Fruit fly (Drosophila melanogaster): ENCODE results near the gene mRpL23.
A peak's percentile ranks its signal among the peaks of the same experiment; 100 is the strongest.

Gene mRpL23

DNA sequence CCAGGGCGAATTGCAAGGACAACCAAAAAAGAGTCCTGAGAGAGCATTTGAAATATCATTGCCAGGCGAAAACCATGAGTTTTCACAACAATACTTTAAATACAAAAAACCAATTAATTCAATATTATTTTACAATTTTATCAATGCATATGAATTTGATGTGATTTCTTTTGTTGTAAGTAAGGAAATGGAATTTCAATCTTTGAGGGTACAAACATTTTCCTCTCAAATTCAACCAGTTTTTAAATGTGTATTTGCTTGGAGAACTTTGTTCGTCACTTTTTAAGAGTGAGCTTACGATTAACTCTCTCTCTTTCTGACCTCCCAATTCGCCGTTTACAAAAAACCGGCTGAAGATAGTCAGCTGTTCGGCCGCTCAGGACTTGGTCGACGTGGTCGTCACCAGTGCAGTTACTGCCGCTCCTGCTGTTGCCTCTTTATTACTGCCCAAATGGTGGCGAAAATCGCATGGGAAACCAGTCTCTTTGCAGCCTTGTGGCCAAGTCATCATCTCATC is 38.1 kb upstream of the mRpL23 start (continued):
- TF ChIP-seq ttk (GFP tag; IDR thresholded peaks at IDR 0.05) (0 out of 2 replicates have a peak, but pooled peaks have one; percentile 18), CG7745 (tag; optimal IDR thresholded peaks at IDR 0.05) (no peak), gcm (GFP tag; optimal IDR thresholded peaks at IDR 0.05) (no peak), CG32767 (GFP tag; IDR thresholded peaks at IDR 0.05) (no peak), sug (tag; optimal IDR thresholded peaks at IDR 0.05) (peak; percentile 48), CG11695 (GFP tag; IDR thresholded peaks at IDR 0.05) (peak; percentile 57; the same call in 2 of the 3 replicates), Max (GFP tag; optimal IDR thresholded peaks at IDR 0.05) (no peak), lilli (GFP tag; optimal IDR thresholded peaks at IDR 0.05) (peak; percentile 41), mld (GFP tag; IDR thresholded peaks at IDR 0.05; ENCODE audit: partially characterized antibody) (no peak), sd (tag; optimal IDR thresholded peaks at IDR 0.05) (no peak), tll (GFP tag; optimal IDR thresholded peaks at IDR 0.05) (no peak), Fer1 (GFP tag; optimal IDR thresholded peaks at IDR 0.05) (peak; percentile 77), chinmo (GFP tag; IDR thresholded peaks at IDR 0.05; ENCODE audit: partially characterized antibody) (no peak), Doc3 (GFP tag; IDR thresholded peaks at IDR 0.05; ENCODE audit: partially characterized antibody) (no peak), CG32772 (GFP tag; IDR thresholded peaks at IDR 0.05) (peak; percentile 48; the same call in 1 of the 2 replicates), Hr3 (GFP tag; optimal IDR thresholded peaks at IDR 0.05) (no peak), Dp (GFP tag; optimal IDR thresholded peaks at IDR 0.05) (no peak), Xbp1 (GFP tag; optimal IDR thresholded peaks at IDR 0.05) (peak; percentile 1), shn (GFP tag; optimal IDR thresholded peaks at IDR 0.05) (no peak), Dek (tag; optimal IDR thresholded peaks at IDR 0.05) (no peak), Doc2 (GFP tag; IDR thresholded peaks at IDR 0.05) (no peak), ap (GFP tag; IDR thresholded peaks at IDR 0.05) (no peak), gcm2 (GFP tag; optimal IDR thresholded peaks at IDR 0.05) (no peak), Bgb (GFP tag; IDR thresholded peaks at IDR 0.05; ENCODE audit: partially characterized antibody) (no peak), gce (GFP tag; IDR thresholded peaks at IDR 0.05) (0 out of 3 replicates have a peak, but pooled peaks have one; percentile 44), bcd (GFP tag; optimal IDR thresholded peaks at IDR 0.05) (peak; percentile 35), HLH3B (GFP tag; IDR thresholded peaks at IDR 0.05) (peak; percentile 67), CG2712 (tag; optimal IDR thresholded peaks at IDR 0.05) (peak; percentile 30), CG10565 (GFP tag; optimal IDR thresholded peaks at IDR 0.05) (no peak), CG8388 (GFP tag; optimal IDR thresholded peaks at IDR 0.05) (no peak), exex (tag; optimal IDR thresholded peaks at IDR 0.05) (peak; percentile 33), jigr1 (GFP tag; IDR thresholded peaks at IDR 0.05) (no peak), CG2129 (GFP tag; IDR thresholded peaks at IDR 0.05; ENCODE audit: partially characterized antibody) (no peak), hth (optimal IDR thresholded peaks at IDR 0.05) (no peak), her (GFP tag; optimal IDR thresholded peaks at IDR 0.05) (no peak), CG34422 (GFP tag; IDR thresholded peaks at IDR 0.05) (no peak), CG2202 (tag; optimal IDR thresholded peaks at IDR 0.05) (no peak), stc (GFP tag; IDR thresholded peaks at IDR 0.05) (peak; percentile 49), HHEX (GFP tag; optimal IDR thresholded peaks at IDR 0.05) (peak; percentile 35), CG11085 (GFP tag; IDR thresholded peaks at IDR 0.05) (no peak), amos (GFP tag; IDR thresholded peaks at IDR 0.05; ENCODE audit: partially characterized antibody) (no peak), sob (GFP tag; IDR thresholded peaks at IDR 0.05) (no peak), CG10462 (GFP tag; optimal IDR thresholded peaks at IDR 0.05) (no peak), NC2α (GFP tag; optimal IDR thresholded peaks at IDR 0.05) (no peak), CG6689 (GFP tag; IDR thresholded peaks at IDR 0.05) (peak; percentile 16; the same call in 1 of the 2 replicates), NC2β (GFP tag; optimal IDR thresholded peaks at IDR 0.05) (no peak), dmrt11E (tag; optimal IDR thresholded peaks at IDR 0.05) (no peak), CTCF (GFP tag; optimal IDR thresholded peaks at IDR 0.05) (no peak), wor (GFP tag; IDR thresholded peaks at IDR 0.05) (0 out of 2 replicates have a peak, but pooled peaks have one; percentile 34), Dfd (GFP tag; optimal IDR thresholded peaks at IDR 0.05) (no peak), zen2 (GFP tag; IDR thresholded peaks at IDR 0.05; ENCODE audit: partially characterized antibody) (no peak)

Data from whole organism, embryonic.